Fruit fly (Drosophila melanogaster) whole organism, embryonic: ENCODE data around the gene Tfb5.
A peak's percentile ranks its signal among the peaks of the same experiment; 100 is the strongest.

Experiments used
- Abd-B ChIP-seq: fragments of 200-800 bp; sonication (Bioruptor generic); optimal IDR thresholded peaks from 2 replicates; lab custom pipeline; 2018; ENCODE audit warnings: missing biosample characterization, mild to moderate bottlenecking, missing genetic modification characterization, moderate library complexity
- Awh ChIP-seq: fragments of 200-800 bp; sonication (Bioruptor generic); IDR thresholded peaks from 2 replicates; pipeline ENCODE4, ENCODE4 v1.3.6; 2022; ENCODE audit warnings: missing biosample characterization, missing genetic modification characterization
- CG10565 ChIP-seq: fragments of 200-800 bp; sonication (Bioruptor generic); optimal IDR thresholded peaks from 3 replicates; lab custom pipeline; 2016; ENCODE audit warnings: missing biosample characterization, mild to moderate bottlenecking, missing genetic modification characterization
- CG11093 ChIP-seq: fragments of 200-800 bp; sonication (Bioruptor generic); IDR thresholded peaks from 3 replicates; pipeline ENCODE4 v1.3.6; 2022; ENCODE audit warnings: missing biosample characterization, missing genetic modification characterization
- CG11695 ChIP-seq: fragments of 200-800 bp; sonication (Bioruptor generic); IDR thresholded peaks from 3 replicates; pipeline ENCODE4 v1.3.6; 2022; ENCODE audit warnings: missing biosample characterization, missing genetic modification characterization
- CG12071 ChIP-seq: fragments of 200-800 bp; sonication (Bioruptor generic); optimal IDR thresholded peaks from 3 replicates; lab custom pipeline; 2018; ENCODE audit warnings: missing biosample characterization, mild to moderate bottlenecking, missing genetic modification characterization
- CG1233 ChIP-seq: fragments of 200-800 bp; sonication (Bioruptor generic); optimal IDR thresholded peaks from 4 replicates; lab custom pipeline; 2018; ENCODE audit warnings: missing biosample characterization, mild to moderate bottlenecking, missing genetic modification characterization
- CG14860 ChIP-seq: fragments of 200-800 bp; sonication (Bioruptor generic); IDR thresholded peaks from 3 replicates; pipeline ENCODE4 v1.3.6; 2022; ENCODE audit warnings: missing biosample characterization, missing genetic modification characterization; ENCODE audit not compliant: partially characterized antibody
- CG14965 ChIP-seq: fragments of 200-800 bp; sonication (Bioruptor generic); optimal IDR thresholded peaks from 2 replicates; lab custom pipeline; 2016; ENCODE audit warnings: missing biosample characterization, missing genetic modification characterization, borderline replicate concordance
- CG1603 ChIP-seq: fragments of 200-800 bp; sonication (Bioruptor generic); optimal IDR thresholded peaks from 2 replicates; lab custom pipeline; 2019; ENCODE audit warnings: missing biosample characterization, mild to moderate bottlenecking, missing genetic modification characterization, moderate library complexity
- CG17385 ChIP-seq: fragments of 200-800 bp; sonication (Bioruptor generic); optimal IDR thresholded peaks from 3 replicates; lab custom pipeline; 2018; ENCODE audit warnings: missing biosample characterization, mild to moderate bottlenecking, missing genetic modification characterization
- CG17568 ChIP-seq: fragments of 200-800 bp; sonication (Bioruptor generic); optimal IDR thresholded peaks from 2 replicates; lab custom pipeline; 2018; ENCODE audit warnings: missing biosample characterization, mild to moderate bottlenecking, missing genetic modification characterization, moderate library complexity
- CG2129 ChIP-seq: fragments of 200-800 bp; sonication (Bioruptor generic); IDR thresholded peaks from 2 replicates; pipeline ENCODE4 v1.3.6; 2022; ENCODE audit warnings: missing biosample characterization, missing genetic modification characterization; ENCODE audit not compliant: partially characterized antibody
- CG30403 ChIP-seq: fragments of 200-800 bp; sonication (Bioruptor generic); optimal IDR thresholded peaks from 3 replicates; lab custom pipeline; 2016; ENCODE audit warnings: missing biosample characterization, missing genetic modification characterization
- CG31224 ChIP-seq: fragments of 200-800 bp; sonication (Bioruptor generic); IDR thresholded peaks from 2 replicates; pipeline ENCODE4 v1.3.6; 2022; ENCODE audit warnings: missing biosample characterization, missing genetic modification characterization
- CG31441 ChIP-seq: fragments of 200-800 bp; sonication (Bioruptor generic); IDR thresholded peaks from 2 replicates; pipeline ENCODE4 v1.3.6; 2022; ENCODE audit warnings: missing biosample characterization, missing genetic modification characterization
- CG3163 ChIP-seq: fragments of 200-800 bp; sonication (Bioruptor generic); optimal IDR thresholded peaks from 3 replicates; lab custom pipeline; 2016; ENCODE audit warnings: missing biosample characterization, missing genetic modification characterization
- CG33213 ChIP-seq: fragments of 200-800 bp; sonication (Bioruptor generic); optimal IDR thresholded peaks from 3 replicates; lab custom pipeline; 2016; ENCODE audit warnings: missing biosample characterization, missing genetic modification characterization
- CG5180 ChIP-seq: fragments of 200-800 bp; sonication (Bioruptor generic); optimal IDR thresholded peaks from 3 replicates; lab custom pipeline; 2017; ENCODE audit warnings: missing biosample characterization, missing genetic modification characterization, mild to moderate bottlenecking, moderate library complexity, missing genetic modification reagents
- CG5245 ChIP-seq: fragments of 200-800 bp; sonication (Bioruptor generic); optimal IDR thresholded peaks from 3 replicates; lab custom pipeline; 2016; ENCODE audit warnings: missing biosample characterization, missing genetic modification characterization
- CG6683 ChIP-seq: fragments of 200-800 bp; sonication (Bioruptor generic); optimal IDR thresholded peaks from 2 replicates; lab custom pipeline; 2017; ENCODE audit warnings: missing biosample characterization, mild to moderate bottlenecking, missing genetic modification characterization, missing genetic modification reagents
- CG8290 ChIP-seq, 3 experiments: fragments of 200-800 bp; sonication (Bioruptor generic); optimal IDR thresholded peaks; 2 replicates each; lab custom pipeline; 2016 to 2019; ENCODE audit warnings: missing biosample characterization in 3 of 3, missing genetic modification characterization in 3 of 3, mild to moderate bottlenecking in 2 of 3, moderate library complexity in 1 of 3
- CG9932 ChIP-seq: fragments of 200-800 bp; sonication (Bioruptor generic); IDR thresholded peaks from 2 replicates; pipeline ENCODE4 v1.3.6; 2022; ENCODE audit warnings: missing biosample characterization, missing genetic modification characterization
- Camta ChIP-seq: fragments of 200-800 bp; sonication (Bioruptor generic); optimal IDR thresholded peaks from 2 replicates; lab custom pipeline; 2016; ENCODE audit warnings: missing biosample characterization, missing genetic modification characterization
- Dll ChIP-seq: fragments of 200-800 bp; sonication (Bioruptor generic); IDR thresholded peaks from 4 replicates; pipeline ENCODE4 v1.3.6; 2022; ENCODE audit warnings: missing biosample characterization, missing genetic modification characterization; ENCODE audit not compliant: partially characterized antibody
- Doc3 ChIP-seq: fragments of 200-800 bp; sonication (Bioruptor generic); IDR thresholded peaks from 3 replicates; pipeline ENCODE4 v1.3.6; 2022; ENCODE audit warnings: missing biosample characterization, missing genetic modification characterization; ENCODE audit not compliant: partially characterized antibody
- E2f1 ChIP-seq: fragments of 200-800 bp; sonication (Bioruptor generic); IDR thresholded peaks from 2 replicates; pipeline ENCODE4 v1.3.6; 2022; ENCODE audit warnings: missing biosample characterization, missing genetic modification characterization
- E2f2 ChIP-seq: fragments of 200-800 bp; sonication (Bioruptor generic); IDR thresholded peaks from 2 replicates; pipeline ENCODE4 v1.3.6; 2022; ENCODE audit warnings: missing biosample characterization, missing genetic modification characterization
- ERR ChIP-seq: fragments of 200-800 bp; sonication (Bioruptor generic); optimal IDR thresholded peaks from 2 replicates; lab custom pipeline; 2016; ENCODE audit warnings: missing biosample characterization, missing genetic modification characterization
- Fer3 ChIP-seq: fragments of 200-800 bp; sonication (Bioruptor generic); optimal IDR thresholded peaks from 2 replicates; lab custom pipeline; 2018; ENCODE audit warnings: missing biosample characterization, mild to moderate bottlenecking, missing genetic modification characterization, moderate library complexity
- GATAe ChIP-seq: fragments of 200-800 bp; sonication (Bioruptor generic); conservative IDR thresholded peaks from 2 replicates; pipeline ENCODE4 v1.3.6; 2022; ENCODE audit warnings: missing biosample characterization, missing genetic modification characterization
- Lpt ChIP-seq: fragments of >200 bp; optimal IDR thresholded peaks from 2 replicates; lab custom pipeline; 2018; ENCODE audit warnings: missing biosample characterization, missing genetic modification characterization
- Mad ChIP-seq: fragments of 200-800 bp; sonication (Bioruptor generic); optimal IDR thresholded peaks from 2 replicates; lab custom pipeline; 2016; ENCODE audit warnings: missing biosample characterization, missing genetic modification characterization
- Myb ChIP-seq: fragments of 200-800 bp; sonication (Bioruptor generic); optimal IDR thresholded peaks from 2 replicates; lab custom pipeline; 2016; ENCODE audit warnings: missing biosample characterization, missing genetic modification characterization
- NC2β ChIP-seq: fragments of 200-800 bp; sonication (Bioruptor generic); optimal IDR thresholded peaks from 2 replicates; lab custom pipeline; 2016; ENCODE audit warnings: missing biosample characterization, missing genetic modification characterization
- Sox100B ChIP-seq: fragments of 200-800 bp; sonication (Bioruptor generic); optimal IDR thresholded peaks from 3 replicates; lab custom pipeline; 2018; ENCODE audit warnings: missing biosample characterization, mild to moderate bottlenecking, missing genetic modification characterization
- TFAM ChIP-seq: fragments of 200-800 bp; sonication (Bioruptor generic); optimal IDR thresholded peaks from 2 replicates; lab custom pipeline; 2017; ENCODE audit warnings: missing biosample characterization, missing genetic modification characterization, inconsistent platforms
- Xrp1 ChIP-seq: fragments of 200-800 bp; sonication (Bioruptor generic); IDR thresholded peaks from 2 replicates; pipeline ENCODE4 v1.3.6; 2022; ENCODE audit warnings: missing biosample characterization, missing genetic modification characterization
- crp ChIP-seq, 2 experiments: fragments of 200-800 bp; sonication (Bioruptor generic); optimal IDR thresholded peaks; 2 replicates in 1 of 2; 3 replicates in 1 of 2; lab custom pipeline; 2017; ENCODE audit warnings: missing biosample characterization in 2 of 2, missing genetic modification characterization in 2 of 2, mild to moderate bottlenecking in 1 of 2, moderate library complexity in 1 of 2
- dmrt99B ChIP-seq: fragments of 200-800 bp; sonication (Bioruptor generic); optimal IDR thresholded peaks from 2 replicates; lab custom pipeline; 2018; ENCODE audit warnings: missing biosample characterization, mild to moderate bottlenecking, missing genetic modification characterization, moderate library complexity
- ems ChIP-seq: fragments of 200-800 bp; sonication (Bioruptor generic); optimal IDR thresholded peaks from 3 replicates; lab custom pipeline; 2016; ENCODE audit warnings: missing biosample characterization, missing genetic modification characterization
- en ChIP-seq: fragments of 200-800 bp; sonication (Bioruptor generic); optimal IDR thresholded peaks from 2 replicates; lab custom pipeline; 2016; ENCODE audit warnings: missing biosample characterization, missing genetic modification characterization
- mirr ChIP-seq: fragments of 200-800 bp; sonication (Bioruptor generic); optimal IDR thresholded peaks from 3 replicates; lab custom pipeline; 2018; ENCODE audit warnings: missing biosample characterization, mild to moderate bottlenecking, missing genetic modification characterization
- prd ChIP-seq, 3 experiments: fragments of >200 bp in 2 of 3; fragments of 200-800 bp in 1 of 3; sonication (Bioruptor generic) in 1 of 3; optimal IDR thresholded peaks in 2 of 3; IDR thresholded peaks in 1 of 3; 2 replicates in 2 of 3; 3 replicates in 1 of 3; pipeline versions ENCODE4 v1.3.6 to Lab custom; 2017 to 2022; ENCODE audit warnings: missing biosample characterization in 1 of 3, missing genetic modification characterization in 1 of 3
- sc ChIP-seq, 3 experiments: fragments of >200 bp in 2 of 3; fragments of 200-800 bp in 1 of 3; sonication (Bioruptor generic) in 1 of 3; optimal IDR thresholded peaks; 2 replicates in 2 of 3; 3 replicates in 1 of 3; lab custom pipeline; 2017; ENCODE audit warnings: mild to moderate bottlenecking in 1 of 3, missing biosample characterization in 1 of 3, missing genetic modification characterization in 1 of 3, missing genetic modification reagents in 1 of 3
- tna ChIP-seq: fragments of 200-800 bp; sonication (Bioruptor generic); IDR thresholded peaks from 2 replicates; pipeline ENCODE4 v1.3.6; 2022; ENCODE audit warnings: missing biosample characterization, missing genetic modification characterization; ENCODE audit not compliant: partially characterized antibody
- ttk ChIP-seq: fragments of 200-800 bp; sonication (Bioruptor generic); IDR thresholded peaks from 2 replicates; pipeline ENCODE4 v2.1.2; 2022; ENCODE audit warnings: missing biosample characterization, missing genetic modification characterization
- z ChIP-seq: fragments of 200-800 bp; sonication (Bioruptor generic); IDR thresholded peaks from 3 replicates; pipeline ENCODE4 v1.3.6; 2022; ENCODE audit warnings: missing biosample characterization, missing genetic modification characterization

Tfb5 gene

DNA sequence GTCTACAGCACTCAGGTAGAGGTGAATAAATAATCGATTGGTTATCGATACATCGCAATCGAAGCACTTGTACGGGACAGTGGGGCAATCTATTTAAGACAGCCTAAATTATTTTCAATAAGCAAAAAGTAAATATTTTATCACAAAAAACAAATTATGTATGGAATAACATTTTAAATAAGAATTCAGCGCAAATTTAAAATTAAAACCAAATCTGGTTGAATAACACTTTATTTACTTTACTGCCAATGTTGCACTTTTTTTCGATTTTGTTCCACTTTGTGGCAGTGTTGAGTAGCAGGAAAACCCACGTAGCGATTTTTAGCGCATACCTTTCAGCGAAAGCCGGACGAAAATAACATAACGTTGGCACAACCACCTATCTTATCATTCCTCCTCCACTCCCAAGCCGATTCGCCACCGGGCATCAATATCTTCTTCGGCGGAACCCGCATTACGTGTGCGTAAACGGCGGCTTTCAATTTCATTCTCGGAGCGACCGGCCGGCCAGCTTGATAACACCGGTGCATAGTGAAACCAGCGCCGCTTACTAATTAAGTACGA is 33.6 kb downstream of the Tfb5 start, which contains the start of the genes Gmd and CG3792 (continued):
- TF ChIP-seq CG2129 (GFP tag; lab: Robert Waterston, UW) (peak; percentile 56), Myb (GFP tag; lab: Kevin White, UChicago) (peak; percentile 77), en (GFP tag; lab: Kevin White, UChicago) (peak; percentile 89), CG5245 (GFP tag; lab: Kevin White, UChicago) (peak; percentile 93), Camta (GFP tag; lab: Kevin White, UChicago) (peak; percentile 96), CG8290 (GFP tag; optimal IDR thresholded peaks at IDR 0.05; lab: Kevin White, UChicago) (peak; percentile 95), CG8290 (tag; optimal IDR thresholded peaks at IDR 0.05; lab: Kevin White, UChicago) (peak; percentile 82 to 84), NC2β (peak; percentile 91), CG30403 (GFP tag; lab: Kevin White, UChicago) (peak; percentile 97), E2f2 (GFP tag; lab: Robert Waterston, UW) (peak; percentile 81), tna (GFP tag; lab: Robert Waterston, UW) (peak; percentile 67), Sox100B (GFP tag; lab: Kevin White, UChicago) (no peak), z (peak; percentile 35; the same call in 1 of the 3 replicates), Lpt (GFP tag; lab: Kevin White, UChicago) (no peak), CG33213 (GFP tag; lab: Kevin White, UChicago) (peak; percentile 86), CG9932 (GFP tag; lab: Robert Waterston, UW) (peak; percentile 98), Abd-B (GFP tag; lab: Kevin White, UChicago) (peak; percentile 86), Fer3 (tag; lab: Kevin White, UChicago) (peak; percentile 96), TFAM (GFP tag; lab: Kevin White, UChicago) (peak; percentile 69), Awh (GFP tag; lab: Robert Waterston, UW) (peak; percentile 96), CG14965 (GFP tag; lab: Kevin White, UChicago) (peak; percentile 39), CG17568 (no peak), E2f1 (GFP tag; lab: Robert Waterston, UW) (peak; percentile 96), CG31224 (GFP tag; lab: Robert Waterston, UW) (peak; percentile 93), mirr (peak; percentile 83), Dll (GFP tag; lab: Robert Waterston, UW) (peak; percentile 90), Doc3 (GFP tag; lab: Robert Waterston, UW) (peak; percentile 88), CG1603 (tag; lab: Kevin White, UChicago) (peak; percentile 71), dmrt99B (tag; lab: Kevin White, UChicago) (no peak), CG14860 (GFP tag; lab: Robert Waterston, UW) (peak; percentile 92), Xrp1 (GFP tag; lab: Robert Waterston, UW) (peak; percentile 98), CG10565 (GFP tag; lab: Kevin White, UChicago) (peak; percentile 86), ERR (GFP tag; lab: Kevin White, UChicago) (peak; percentile 90), sc (optimal IDR thresholded peaks at IDR 0.05; lab: Kevin White, UChicago) (no peak), sc (GFP tag; optimal IDR thresholded peaks at IDR 0.05; lab: Kevin White, UChicago) (peak; percentile 82), CG11093 (GFP tag; lab: Robert Waterston, UW) (peak; percentile 94), CG5180 (GFP tag; lab: Kevin White, UChicago) (no peak), crp (GFP tag; optimal IDR thresholded peaks at IDR 0.05; lab: Kevin White, UChicago) (peak in 1 of 2 experiments; percentile 69), CG3163 (GFP tag; lab: Kevin White, UChicago) (peak; percentile 72), CG17385 (GFP tag; lab: Kevin White, UChicago) (peak; percentile 85), GATAe (peak; percentile 90), ems (GFP tag; lab: Kevin White, UChicago) (peak; percentile 91), CG1233 (GFP tag; lab: Kevin White, UChicago) (peak; percentile 94), Mad (GFP tag; lab: Kevin White, UChicago) (peak; percentile 90), CG31441 (GFP tag; lab: Robert Waterston, UW) (peak; percentile 97), CG12071 (no peak), CG11695 (peak; percentile 96), ttk (peak; percentile 92), prd (optimal IDR thresholded peaks at IDR 0.05; lab: Kevin White, UChicago) (no peak), prd (GFP tag; IDR thresholded peaks at IDR 0.05; lab: Robert Waterston, UW) (peak; percentile 97), CG6683 (GFP tag; lab: Kevin White, UChicago) (peak; percentile 90)
